Worm (Caenorhabditis elegans) whole organism, L2 larva: ENCODE data around the gene lir-1.
A peak's percentile ranks its signal among the peaks of the same experiment; 100 is the strongest.

Experiments
- C34F6.9 ChIP-seq: fragments of 150-350 bp; optimal IDR thresholded peaks from 2 replicates; lab custom pipeline; 2014; ENCODE audit warnings: missing biosample characterization, missing genetic modification characterization
- F13H6.1 ChIP-seq: sonication (generic microtip); optimal IDR thresholded peaks from 2 replicates; lab custom pipeline; 2016; ENCODE audit warnings: missing genetic modification characterization, missing compliant biosample characterization
- R02D3.7 ChIP-seq: fragments of 150-350 bp; optimal IDR thresholded peaks from 2 replicates; lab custom pipeline; 2014; ENCODE audit warnings: missing biosample characterization, missing genetic modification characterization
- Y55F3AM.14 ChIP-seq: fragments of 200-800 bp; sonication (Bioruptor generic); optimal IDR thresholded peaks from 2 replicates; lab custom pipeline; 2018; ENCODE audit warnings: mild to moderate bottlenecking, missing genetic modification characterization, missing compliant biosample characterization
- ZK546.5 ChIP-seq: sonication (generic microtip); optimal IDR thresholded peaks from 2 replicates; lab custom pipeline; 2017; ENCODE audit warnings: missing biosample characterization, missing genetic modification characterization
- aly-2 ChIP-seq: fragments of 150-350 bp; optimal IDR thresholded peaks from 2 replicates; lab custom pipeline; 2014; ENCODE audit warnings: missing biosample characterization, missing genetic modification characterization
- ama-1 ChIP-seq: fragments of 150-350 bp; optimal IDR thresholded peaks from 2 replicates; lab custom pipeline; 2018; ENCODE audit warnings: inconsistent platforms
- blmp-1 ChIP-seq: sonication (generic microtip); optimal IDR thresholded peaks from 2 replicates; lab custom pipeline; 2017; ENCODE audit warnings: missing genetic modification characterization, mild to moderate bottlenecking, missing compliant biosample characterization, antibody characterized with exemption, moderate library complexity; ENCODE audit not compliant: insufficient read depth
- ceh-16 ChIP-seq: fragments of 150-350 bp; optimal IDR thresholded peaks from 2 replicates; lab custom pipeline; 2014; ENCODE audit warnings: missing biosample characterization, missing genetic modification characterization
- ceh-82 ChIP-seq: fragments of 150-350 bp; optimal IDR thresholded peaks from 2 replicates; lab custom pipeline; 2014; ENCODE audit warnings: missing biosample characterization, missing genetic modification characterization
- crh-2 ChIP-seq: sonication (generic microtip); optimal IDR thresholded peaks from 2 replicates; lab custom pipeline; 2017; ENCODE audit warnings: missing biosample characterization, missing genetic modification characterization
- egl-27 ChIP-seq: sonication (generic microtip); optimal IDR thresholded peaks from 3 replicates; lab custom pipeline; 2017; ENCODE audit warnings: missing biosample characterization, missing genetic modification reagents, missing genetic modification characterization
- elt-3 ChIP-seq: sonication (generic microtip); optimal IDR thresholded peaks from 2 replicates; lab custom pipeline; 2017; ENCODE audit warnings: missing biosample characterization, missing genetic modification characterization
- fos-1 ChIP-seq: fragments of 150-350 bp; optimal IDR thresholded peaks from 2 replicates; lab custom pipeline; 2014; ENCODE audit warnings: missing biosample characterization, missing genetic modification characterization
- lin-11 ChIP-seq: fragments of 150-350 bp; sonication (generic microtip); optimal IDR thresholded peaks from 2 replicates; lab custom pipeline; 2014; ENCODE audit warnings: missing biosample characterization, missing genetic modification characterization, inconsistent platforms, mixed read lengths
- lsy-2 ChIP-seq, 2 experiments: fragments of 150-350 bp in 1 of 2; sonication (generic microtip) in 1 of 2; optimal IDR thresholded peaks; 2 replicates each; lab custom pipeline; 2014 to 2017; ENCODE audit warnings: missing biosample characterization in 2 of 2, missing genetic modification characterization in 2 of 2
- mbf-1 ChIP-seq: sonication (generic microtip); optimal IDR thresholded peaks from 2 replicates; lab custom pipeline; 2017; ENCODE audit warnings: missing biosample characterization, missing genetic modification characterization
- mdl-1 ChIP-seq, 2 experiments: fragments of 150-350 bp in 1 of 2; sonication (generic microtip) in 1 of 2; optimal IDR thresholded peaks; 2 replicates each; lab custom pipeline; 2017; ENCODE audit warnings: missing biosample characterization in 2 of 2, missing genetic modification characterization in 2 of 2
- nhr-10 ChIP-seq: sonication (generic microtip); optimal IDR thresholded peaks from 2 replicates; lab custom pipeline; 2017; ENCODE audit warnings: missing biosample characterization, missing genetic modification characterization
- nhr-129 ChIP-seq: fragments of 150-350 bp; optimal IDR thresholded peaks from 2 replicates; lab custom pipeline; 2014; ENCODE audit warnings: missing biosample characterization, missing genetic modification characterization
- nhr-23 ChIP-seq: fragments of 150-350 bp; optimal IDR thresholded peaks from 2 replicates; lab custom pipeline; 2014; ENCODE audit warnings: missing biosample characterization, missing genetic modification reagents, missing genetic modification characterization
- nhr-237 ChIP-seq: fragments of 150-350 bp; optimal IDR thresholded peaks from 2 replicates; lab custom pipeline; 2014; ENCODE audit warnings: missing biosample characterization, missing genetic modification characterization
- nhr-25 ChIP-seq: fragments of 150-350 bp; sonication (generic microtip); optimal IDR thresholded peaks from 3 replicates; lab custom pipeline; 2014; ENCODE audit warnings: missing biosample characterization, missing genetic modification characterization
- nhr-6 ChIP-seq: fragments of 150-350 bp; optimal IDR thresholded peaks from 2 replicates; lab custom pipeline; 2014; ENCODE audit warnings: missing biosample characterization, missing genetic modification characterization
- peb-1 ChIP-seq: fragments of 150-350 bp; optimal IDR thresholded peaks from 2 replicates; lab custom pipeline; 2014; ENCODE audit warnings: missing biosample characterization, missing genetic modification characterization
- sem-4 ChIP-seq: fragments of 150-350 bp; optimal IDR thresholded peaks from 2 replicates; lab custom pipeline; 2014; ENCODE audit warnings: missing biosample characterization, missing genetic modification reagents, missing genetic modification characterization
- skn-1 ChIP-seq: sonication (generic microtip); optimal IDR thresholded peaks from 2 replicates; lab custom pipeline; 2017; ENCODE audit warnings: missing biosample characterization, missing genetic modification characterization
- sma-9 ChIP-seq, 2 experiments: fragments of 150-350 bp in 1 of 2; sonication (generic microtip) in 1 of 2; optimal IDR thresholded peaks; 2 replicates each; lab custom pipeline; 2014 to 2016; ENCODE audit warnings: missing genetic modification characterization in 2 of 2, mild to moderate bottlenecking in 1 of 2, missing biosample characterization in 1 of 2, missing compliant biosample characterization in 1 of 2, missing genetic modification reagents in 1 of 2, moderate library complexity in 1 of 2
- snpc-4 ChIP-seq: fragments of 150-350 bp; optimal IDR thresholded peaks from 2 replicates; lab custom pipeline; 2014; ENCODE audit warnings: missing biosample characterization, missing genetic modification characterization
- unc-39 ChIP-seq: fragments of 150-350 bp; optimal IDR thresholded peaks from 2 replicates; lab custom pipeline; 2014; ENCODE audit warnings: missing biosample characterization, missing genetic modification characterization
- unc-55 ChIP-seq: fragments of 150-350 bp; sonication (generic microtip); optimal IDR thresholded peaks from 3 replicates; lab custom pipeline; 2014; ENCODE audit warnings: missing biosample characterization, missing genetic modification reagents, missing genetic modification characterization
- unc-62 ChIP-seq: fragments of 150-350 bp; optimal IDR thresholded peaks from 2 replicates; lab custom pipeline; 2014; ENCODE audit warnings: missing biosample characterization, missing genetic modification reagents, missing genetic modification characterization
- ztf-4 ChIP-seq: fragments of 150-350 bp; optimal IDR thresholded peaks from 2 replicates; lab custom pipeline; 2014; ENCODE audit warnings: missing biosample characterization, missing genetic modification characterization

Gene lir-1

ce11 chrII:7709301-7709754, 37.5 kb downstream of the lir-1 start, which contains the start of gene sre-1:
Gene sre-1 (plus strand): TSS chrII:7709704.
- no peak for TF ChIP-seq ztf-4
- no peak for TF ChIP-seq lsy-2 (tag; optimal IDR thresholded peaks at IDR 0.05; lab: Kevin White, UChicago)

ce11 chrII:7714614-7715186, 42.9 kb downstream of the lir-1 start:
- TF ChIP-seq nhr-129 (tag; lab: Kevin White, UChicago) (peak; percentile 29), Y55F3AM.14 (no peak), lsy-2 (tag; optimal IDR thresholded peaks at IDR 0.05; lab: Kevin White, UChicago) (peak in 1 of 2 experiments; percentile 49), sma-9 (GFP tag; optimal IDR thresholded peaks at IDR 0.05; lab: Kevin White, UChicago) (peak; percentile 57), sma-9 (tag; optimal IDR thresholded peaks at IDR 0.05; lab: Kevin White, UChicago) (no peak), C34F6.9 (peak; percentile 76), F13H6.1 (tag; lab: Kevin White, UChicago) (no peak), crh-2 (peak; percentile 91), unc-55 (GFP tag; lab: Kevin White, UChicago) (peak; percentile 27)

ce11 chrII:7716112-7716511, 44.3 kb downstream of the lir-1 start:
- TF ChIP-seq blmp-1, result no peak
- TF ChIP-seq unc-62 (GFP tag; lab: Kevin White, UChicago), result no peak
- peak in 1 of 2 experiments; percentile 15 for TF ChIP-seq lsy-2 (tag; optimal IDR thresholded peaks at IDR 0.05; lab: Kevin White, UChicago)
- TF ChIP-seq sma-9 (GFP tag; optimal IDR thresholded peaks at IDR 0.05; lab: Kevin White, UChicago), result peak; percentile 39
- TF ChIP-seq sma-9 (tag; optimal IDR thresholded peaks at IDR 0.05; lab: Kevin White, UChicago), result no peak
- TF ChIP-seq sem-4, result no peak
- TF ChIP-seq mdl-1 (tag; optimal IDR thresholded peaks at IDR 0.05; lab: Kevin White, UChicago), result no peak
- TF ChIP-seq F13H6.1 (tag; lab: Kevin White, UChicago), result peak; percentile 36
- peak; percentile 6 for TF ChIP-seq C34F6.9
- no peak for TF ChIP-seq nhr-237 (tag; lab: Kevin White, UChicago)

ce11 chrII:7718491-7718890, 46.7 kb downstream of the lir-1 start, which contains the start of gene cpna-5:
Gene cpna-5 (minus strand): TSS chrII:7718591.
- TF ChIP-seq ceh-16 (tag; lab: Kevin White, UChicago), result no peak
- TF ChIP-seq snpc-4 (tag; lab: Kevin White, UChicago), result no peak
- no peak for TF ChIP-seq aly-2 (tag; lab: Kevin White, UChicago)
- no peak for TF ChIP-seq ZK546.5
- TF ChIP-seq Y55F3AM.14, result no peak
- TF ChIP-seq nhr-23 (tag; lab: Kevin White, UChicago), result no peak
- no peak for TF ChIP-seq nhr-25 (tag; lab: Kevin White, UChicago)
- no peak for TF ChIP-seq unc-62 (GFP tag; lab: Kevin White, UChicago)
- no peak for TF ChIP-seq ceh-82 (tag; lab: Kevin White, UChicago)

ce11 chrII:7719039-7719438, 47.2 kb downstream of the lir-1 start:
- TF ChIP-seq peb-1 (tag; lab: Kevin White, UChicago) (no peak), snpc-4 (tag; lab: Kevin White, UChicago) (no peak), nhr-237 (tag; lab: Kevin White, UChicago) (no peak), blmp-1 (no peak), mbf-1 (no peak), unc-55 (GFP tag; lab: Kevin White, UChicago) (no peak), egl-27 (no peak), ZK546.5 (no peak), fos-1 (tag; lab: Kevin White, UChicago) (no peak), nhr-129 (tag; lab: Kevin White, UChicago) (no peak), unc-39 (tag; lab: Kevin White, UChicago) (no peak), lin-11 (tag; lab: Kevin White, UChicago) (no peak), skn-1 (no peak), nhr-25 (tag; lab: Kevin White, UChicago) (no peak), nhr-6 (tag; lab: Kevin White, UChicago) (no peak), elt-3 (tag; lab: Kevin White, UChicago) (no peak), R02D3.7 (tag; lab: Kevin White, UChicago) (no peak), crh-2 (no peak), ama-1 (lab: Kevin White, UChicago) (no peak), nhr-10 (tag; lab: Kevin White, UChicago) (no peak)
- TF ChIP-seq, all 48 proteins: peak for 0
